Worm (Caenorhabditis elegans): ENCODE data around the gene nspd-4.
"Not testable (repeated sequence)": the region's sequence is repeated elsewhere in the genome, so short reads cannot be mapped to it uniquely, and the experiment has no call there.

The nspd-4 gene

ce11 chrII:4842143-4842658 is at the start of gene nspd-4, which contains the start of gene T23B7.2:
Gene nspd-4 (plus strand): TSS chrII:4842608.
Gene T23B7.2 (minus strand): TSS chrII:4842243.
- not testable (repeated sequence) for TF ChIP-seq tab-1 (GFP tag; IDR thresholded peaks at IDR 0.05); ztf-23 (GFP tag; IDR thresholded peaks at IDR 0.05); klf-2 (GFP tag; conservative IDR thresholded peaks at IDR 0.05)

ce11 chrII:4793320-4793719 is 49.1 kb upstream of the nspd-4 start:
- TF ChIP-seq flt-1 (GFP tag; IDR thresholded peaks at IDR 0.05), result no peak

- TF ChIP-seq ztf-23 (GFP tag; IDR thresholded peaks at IDR 0.05) (no peak), cog-1 (tag; optimal IDR thresholded peaks at IDR 0.05) (no peak), T22C8.4 (GFP tag; IDR thresholded peaks at IDR 0.05) (no peak), flt-1 (GFP tag; IDR thresholded peaks at IDR 0.05) (no peak)
These were observed 46.9 kb upstream of the nspd-4 start, which contains the start of gene C33F10.4 for ce11 chrII:4795461-4795860. Gene C33F10.4 (plus strand): TSS chrII:4795761.

ce11 chrII:4797071-4797470 is 45.3 kb upstream of the nspd-4 start, which contains the start of gene C33F10.14:
Gene C33F10.14 (plus strand): TSS chrII:4797371.
- TF ChIP-seq T22C8.4 (GFP tag; IDR thresholded peaks at IDR 0.05), result no peak
- TF ChIP-seq ref-1 (GFP tag; conservative IDR thresholded peaks at IDR 0.05), result no peak
- TF ChIP-seq flt-1 (GFP tag; IDR thresholded peaks at IDR 0.05), result no peak
- TF ChIP-seq med-1 (GFP tag; optimal IDR thresholded peaks at IDR 0.05; ENCODE audit: insufficient read depth), result no peak
- TF ChIP-seq tab-1 (GFP tag; IDR thresholded peaks at IDR 0.05), result no peak
- TF ChIP-seq ztf-29 (GFP tag; IDR thresholded peaks at IDR 0.05), result no peak
- TF ChIP-seq ztf-23 (GFP tag; IDR thresholded peaks at IDR 0.05), result no peak
- TF ChIP-seq klf-2 (GFP tag; conservative IDR thresholded peaks at IDR 0.05), result no peak
- TF ChIP-seq cog-1 (tag; optimal IDR thresholded peaks at IDR 0.05), result no peak

- no peak for TF ChIP-seq cog-1 (tag; optimal IDR thresholded peaks at IDR 0.05)
- TF ChIP-seq tab-1 (GFP tag; IDR thresholded peaks at IDR 0.05), result no peak
- TF ChIP-seq klf-2 (GFP tag; conservative IDR thresholded peaks at IDR 0.05), result no peak
- TF ChIP-seq flt-1 (GFP tag; IDR thresholded peaks at IDR 0.05), result no peak
- no peak for TF ChIP-seq T22C8.4 (GFP tag; IDR thresholded peaks at IDR 0.05)
- no peak for TF ChIP-seq ref-1 (GFP tag; conservative IDR thresholded peaks at IDR 0.05)
- TF ChIP-seq ztf-23 (GFP tag; IDR thresholded peaks at IDR 0.05), result no peak
- no peak for TF ChIP-seq ztf-29 (GFP tag; IDR thresholded peaks at IDR 0.05)
- no peak for TF ChIP-seq med-1 (GFP tag; optimal IDR thresholded peaks at IDR 0.05; ENCODE audit: insufficient read depth)
These were observed 41.9 kb upstream of the nspd-4 start for ce11 chrII:4800524-4800923.

ce11 chrII:4802917-4803316 is 39.5 kb upstream of the nspd-4 start:
- TF ChIP-seq cog-1 (tag; optimal IDR thresholded peaks at IDR 0.05) (no peak), ztf-29 (GFP tag; IDR thresholded peaks at IDR 0.05) (no peak), T22C8.4 (GFP tag; IDR thresholded peaks at IDR 0.05) (no peak), med-1 (GFP tag; optimal IDR thresholded peaks at IDR 0.05; ENCODE audit: insufficient read depth) (no peak), ztf-23 (GFP tag; IDR thresholded peaks at IDR 0.05) (no peak), flt-1 (GFP tag; IDR thresholded peaks at IDR 0.05) (no peak)

- no peak for TF ChIP-seq med-1 (GFP tag; optimal IDR thresholded peaks at IDR 0.05; ENCODE audit: insufficient read depth)
- TF ChIP-seq T22C8.4 (GFP tag; IDR thresholded peaks at IDR 0.05), result no peak
- TF ChIP-seq ref-1 (GFP tag; conservative IDR thresholded peaks at IDR 0.05), result no peak
- TF ChIP-seq cog-1 (tag; optimal IDR thresholded peaks at IDR 0.05), result no peak
- no peak for TF ChIP-seq flt-1 (GFP tag; IDR thresholded peaks at IDR 0.05)
- TF ChIP-seq tab-1 (GFP tag; IDR thresholded peaks at IDR 0.05), result no peak
These were observed 36.6 kb upstream of the nspd-4 start for ce11 chrII:4805799-4806198.

- TF ChIP-seq cog-1 (tag; optimal IDR thresholded peaks at IDR 0.05), result no peak
- TF ChIP-seq T22C8.4 (GFP tag; IDR thresholded peaks at IDR 0.05), result no peak
- TF ChIP-seq ztf-23 (GFP tag; IDR thresholded peaks at IDR 0.05), result no peak
- TF ChIP-seq ztf-29 (GFP tag; IDR thresholded peaks at IDR 0.05), result no peak
- TF ChIP-seq flt-1 (GFP tag; IDR thresholded peaks at IDR 0.05), result no peak
- no peak for TF ChIP-seq ref-1 (GFP tag; conservative IDR thresholded peaks at IDR 0.05)
- no peak for TF ChIP-seq tab-1 (GFP tag; IDR thresholded peaks at IDR 0.05)
These were observed 36.1 kb upstream of the nspd-4 start for ce11 chrII:4806261-4806660.

ce11 chrII:4806726-4807125 is 35.7 kb upstream of the nspd-4 start:
- no peak for TF ChIP-seq cog-1 (tag; optimal IDR thresholded peaks at IDR 0.05)
- no peak for TF ChIP-seq ztf-29 (GFP tag; IDR thresholded peaks at IDR 0.05)
- TF ChIP-seq ztf-23 (GFP tag; IDR thresholded peaks at IDR 0.05), result no peak
- no peak for TF ChIP-seq tab-1 (GFP tag; IDR thresholded peaks at IDR 0.05)
- TF ChIP-seq flt-1 (GFP tag; IDR thresholded peaks at IDR 0.05), result no peak
- no peak for TF ChIP-seq klf-2 (GFP tag; conservative IDR thresholded peaks at IDR 0.05)
- TF ChIP-seq med-1 (GFP tag; optimal IDR thresholded peaks at IDR 0.05; ENCODE audit: insufficient read depth), result no peak
- no peak for TF ChIP-seq T22C8.4 (GFP tag; IDR thresholded peaks at IDR 0.05)
- TF ChIP-seq ref-1 (GFP tag; conservative IDR thresholded peaks at IDR 0.05), result no peak

ce11 chrII:4811986-4812385 is 30.4 kb upstream of the nspd-4 start, which contains the start of gene rig-6:
Gene rig-6 (minus strand): TSS chrII:4812086.
- TF ChIP-seq ztf-23 (GFP tag; IDR thresholded peaks at IDR 0.05), result no peak

ce11 chrII:4815356-4815755 is 27.1 kb upstream of the nspd-4 start:
- TF ChIP-seq flt-1 (GFP tag; IDR thresholded peaks at IDR 0.05), result no peak
- no peak for TF ChIP-seq klf-2 (GFP tag; conservative IDR thresholded peaks at IDR 0.05)
- TF ChIP-seq ztf-29 (GFP tag; IDR thresholded peaks at IDR 0.05), result no peak
- TF ChIP-seq ztf-23 (GFP tag; IDR thresholded peaks at IDR 0.05), result no peak
- TF ChIP-seq cog-1 (tag; optimal IDR thresholded peaks at IDR 0.05), result no peak
- TF ChIP-seq tab-1 (GFP tag; IDR thresholded peaks at IDR 0.05), result no peak
- TF ChIP-seq ref-1 (GFP tag; conservative IDR thresholded peaks at IDR 0.05), result no peak
- TF ChIP-seq med-1 (GFP tag; optimal IDR thresholded peaks at IDR 0.05; ENCODE audit: insufficient read depth), result no peak
- TF ChIP-seq T22C8.4 (GFP tag; IDR thresholded peaks at IDR 0.05), result no peak
